Fruit fly (Drosophila melanogaster) whole organism, embryonic: Measurements from ENCODE around the gene slpr.

Source experiments
- CG10267 ChIP-seq: fragments of 200-800 bp; sonication (Bioruptor generic); optimal IDR thresholded peaks from 2 replicates; lab custom pipeline; 2018; ENCODE audit warnings: missing biosample characterization, mild to moderate bottlenecking, missing genetic modification characterization, moderate library complexity
- CG10979 ChIP-seq: fragments of 200-800 bp; sonication (Bioruptor generic); optimal IDR thresholded peaks from 2 replicates; lab custom pipeline; 2018; ENCODE audit warnings: missing biosample characterization, mild to moderate bottlenecking, missing genetic modification characterization, moderate library complexity
- CG11723 ChIP-seq: fragments of 200-800 bp; sonication (Bioruptor generic); optimal IDR thresholded peaks from 2 replicates; lab custom pipeline; 2017; ENCODE audit warnings: missing biosample characterization, mild to moderate bottlenecking, missing genetic modification characterization
- CG1529 ChIP-seq: fragments of 200-800 bp; sonication (Bioruptor generic); optimal IDR thresholded peaks from 3 replicates; lab custom pipeline; 2018; ENCODE audit warnings: missing biosample characterization, missing genetic modification characterization
- CG17361 ChIP-seq: fragments of 200-800 bp; sonication (Bioruptor generic); IDR thresholded peaks from 3 replicates; pipeline ENCODE4 v1.3.6; 2022; ENCODE audit warnings: missing biosample characterization, missing genetic modification characterization
- CG17829 ChIP-seq: fragments of 200-800 bp; optimal IDR thresholded peaks from 2 replicates; lab custom pipeline; 2019; ENCODE audit warnings: missing biosample characterization, mild to moderate bottlenecking, missing genetic modification characterization, moderate library complexity
- CG1792 ChIP-seq: fragments of 200-800 bp; sonication (Bioruptor generic); optimal IDR thresholded peaks from 2 replicates; lab custom pipeline; 2016; ENCODE audit warnings: missing biosample characterization, missing genetic modification characterization
- CG2678 ChIP-seq: fragments of 200-800 bp; sonication (Bioruptor generic); optimal IDR thresholded peaks from 3 replicates; lab custom pipeline; 2019; ENCODE audit warnings: missing biosample characterization, mild to moderate bottlenecking, missing genetic modification characterization, moderate library complexity
- CG30403 ChIP-seq: fragments of 200-800 bp; sonication (Bioruptor generic); optimal IDR thresholded peaks from 3 replicates; lab custom pipeline; 2016; ENCODE audit warnings: missing biosample characterization, missing genetic modification characterization
- CG31365 ChIP-seq: fragments of 200-800 bp; sonication (Bioruptor generic); optimal IDR thresholded peaks from 2 replicates; lab custom pipeline; 2018; ENCODE audit warnings: missing biosample characterization, mild to moderate bottlenecking, missing genetic modification characterization
- CG33557 ChIP-seq: fragments of 200-800 bp; sonication (Bioruptor generic); optimal IDR thresholded peaks from 2 replicates; lab custom pipeline; 2019; ENCODE audit warnings: missing biosample characterization, mild to moderate bottlenecking, missing genetic modification characterization, moderate library complexity
- CG3838 ChIP-seq: fragments of 200-800 bp; sonication (Bioruptor generic); optimal IDR thresholded peaks from 3 replicates; lab custom pipeline; 2016; ENCODE audit warnings: missing biosample characterization, missing genetic modification characterization
- CG4282 ChIP-seq: fragments of 200-800 bp; sonication (Bioruptor generic); optimal IDR thresholded peaks from 2 replicates; lab custom pipeline; 2016; ENCODE audit warnings: missing biosample characterization, missing genetic modification characterization
- CG4707 ChIP-seq: fragments of 200-800 bp; sonication (Bioruptor generic); optimal IDR thresholded peaks from 2 replicates; lab custom pipeline; 2018; ENCODE audit warnings: missing biosample characterization, mild to moderate bottlenecking, missing genetic modification characterization, moderate library complexity
- CG6254 ChIP-seq: fragments of 200-800 bp; sonication (Bioruptor generic); optimal IDR thresholded peaks from 3 replicates; lab custom pipeline; 2017; ENCODE audit warnings: mild to moderate bottlenecking, missing biosample characterization, missing genetic modification reagents, missing genetic modification characterization
- CG7271 ChIP-seq: fragments of 200-800 bp; sonication (Bioruptor generic); optimal IDR thresholded peaks from 2 replicates; lab custom pipeline; 2018; ENCODE audit warnings: missing biosample characterization, mild to moderate bottlenecking, missing genetic modification characterization, moderate library complexity
- CG7556 ChIP-seq: fragments of 200-800 bp; sonication (Bioruptor generic); optimal IDR thresholded peaks from 2 replicates; lab custom pipeline; 2017; ENCODE audit warnings: missing biosample characterization, mild to moderate bottlenecking, missing genetic modification characterization
- CoRest ChIP-seq: fragments of 200-800 bp; sonication (Bioruptor generic); optimal IDR thresholded peaks from 3 replicates; lab custom pipeline; 2018; ENCODE audit warnings: missing biosample characterization, mild to moderate bottlenecking, missing genetic modification characterization, moderate library complexity
- D ChIP-seq, 2 experiments: fragments of 200-800 bp in 1 of 2; fragments of >200 bp in 1 of 2; sonication (Bioruptor generic) in 1 of 2; optimal IDR thresholded peaks; 2 replicates in 1 of 2; 3 replicates in 1 of 2; lab custom pipeline; 2017; ENCODE audit warnings: mild to moderate bottlenecking in 1 of 2, missing biosample characterization in 1 of 2, missing genetic modification characterization in 1 of 2, missing genetic modification reagents in 1 of 2
- D19A ChIP-seq: fragments of 200-800 bp; optimal IDR thresholded peaks from 3 replicates; lab custom pipeline; 2019; ENCODE audit warnings: missing biosample characterization, mild to moderate bottlenecking, missing genetic modification characterization, moderate library complexity
- Dll ChIP-seq: fragments of 200-800 bp; sonication (Bioruptor generic); IDR thresholded peaks from 4 replicates; pipeline ENCODE4 v1.3.6; 2022; ENCODE audit warnings: missing biosample characterization, missing genetic modification characterization; ENCODE audit not compliant: partially characterized antibody
- Fer3 ChIP-seq: fragments of 200-800 bp; sonication (Bioruptor generic); optimal IDR thresholded peaks from 2 replicates; lab custom pipeline; 2018; ENCODE audit warnings: missing biosample characterization, mild to moderate bottlenecking, missing genetic modification characterization, moderate library complexity
- Hey ChIP-seq: fragments of 200-800 bp; sonication (Bioruptor generic); optimal IDR thresholded peaks from 3 replicates; lab custom pipeline; 2018; ENCODE audit warnings: missing biosample characterization, mild to moderate bottlenecking, missing genetic modification characterization
- Ssrp ChIP-seq: fragments of 200-800 bp; sonication (Bioruptor generic); optimal IDR thresholded peaks from 2 replicates; lab custom pipeline; 2018; ENCODE audit warnings: missing biosample characterization, mild to moderate bottlenecking, missing genetic modification characterization, moderate library complexity
- bsh ChIP-seq, 2 experiments: fragments of 200-800 bp; sonication (Bioruptor generic); optimal IDR thresholded peaks; 2 replicates each; lab custom pipeline; 2017 to 2018; ENCODE audit warnings: mild to moderate bottlenecking in 2 of 2, missing biosample characterization in 2 of 2, missing genetic modification characterization in 2 of 2, moderate library complexity in 1 of 2
- chif ChIP-seq, 2 experiments: fragments of 200-800 bp; sonication (Bioruptor generic); optimal IDR thresholded peaks; 3 replicates each; lab custom pipeline; 2016; ENCODE audit warnings: missing biosample characterization in 2 of 2, missing genetic modification characterization in 2 of 2
- crc ChIP-seq: fragments of 200-800 bp; sonication (Bioruptor generic); optimal IDR thresholded peaks from 2 replicates; lab custom pipeline; 2016; ENCODE audit warnings: missing biosample characterization, missing genetic modification characterization
- croc ChIP-seq: fragments of 200-800 bp; sonication (Bioruptor generic); conservative IDR thresholded peaks from 3 replicates; pipeline ENCODE4 v1.3.6; 2022; ENCODE audit warnings: missing biosample characterization, missing genetic modification characterization
- dmrt99B ChIP-seq: fragments of 200-800 bp; sonication (Bioruptor generic); optimal IDR thresholded peaks from 2 replicates; lab custom pipeline; 2018; ENCODE audit warnings: missing biosample characterization, mild to moderate bottlenecking, missing genetic modification characterization, moderate library complexity
- fu2 ChIP-seq: fragments of 200-800 bp; sonication (Bioruptor generic); optimal IDR thresholded peaks from 2 replicates; lab custom pipeline; 2016; ENCODE audit warnings: missing biosample characterization, missing genetic modification characterization
- gcm2 ChIP-seq: fragments of 200-800 bp; sonication (Bioruptor generic); optimal IDR thresholded peaks from 2 replicates; lab custom pipeline; 2016; ENCODE audit warnings: missing biosample characterization, missing genetic modification characterization
- gem ChIP-seq: fragments of 200-800 bp; sonication (Bioruptor generic); optimal IDR thresholded peaks from 2 replicates; lab custom pipeline; 2019; ENCODE audit warnings: missing biosample characterization, mild to moderate bottlenecking, missing genetic modification characterization, moderate library complexity
- h ChIP-seq: fragments of >200 bp; optimal IDR thresholded peaks from 2 replicates; lab custom pipeline; 2017
- hb ChIP-seq: fragments of 200-800 bp; sonication (Bioruptor generic); IDR thresholded peaks from 3 replicates; pipeline ENCODE4 v1.3.6; 2022; ENCODE audit warnings: missing biosample characterization, missing genetic modification characterization; ENCODE audit not compliant: partially characterized antibody
- lbe ChIP-seq: fragments of 200-800 bp; sonication (Bioruptor generic); optimal IDR thresholded peaks from 2 replicates; lab custom pipeline; 2016; ENCODE audit warnings: missing biosample characterization, mild to moderate bottlenecking, missing genetic modification characterization
- lmd ChIP-seq: fragments of 200-800 bp; sonication (Bioruptor generic); IDR thresholded peaks from 2 replicates; pipeline ENCODE4 v1.3.6; 2022; ENCODE audit warnings: missing biosample characterization, missing genetic modification characterization
- mld ChIP-seq: fragments of 200-800 bp; sonication (Bioruptor generic); IDR thresholded peaks from 3 replicates; pipeline ENCODE4 v1.3.6; 2022; ENCODE audit warnings: missing biosample characterization, missing genetic modification characterization; ENCODE audit not compliant: partially characterized antibody
- nau ChIP-seq: fragments of 200-800 bp; sonication (Bioruptor generic); optimal IDR thresholded peaks from 3 replicates; lab custom pipeline; 2017; ENCODE audit warnings: missing biosample characterization, mild to moderate bottlenecking, missing genetic modification characterization, missing genetic modification reagents
- nmo ChIP-seq: fragments of 200-800 bp; sonication (Bioruptor generic); optimal IDR thresholded peaks from 2 replicates; lab custom pipeline; 2018; ENCODE audit warnings: missing biosample characterization, mild to moderate bottlenecking, missing genetic modification characterization, moderate library complexity
- odd ChIP-seq: fragments of 200-800 bp; sonication (Bioruptor generic); optimal IDR thresholded peaks from 2 replicates; lab custom pipeline; 2017; ENCODE audit warnings: missing biosample characterization, mild to moderate bottlenecking, missing genetic modification characterization
- pita ChIP-seq: fragments of 200-800 bp; sonication (Bioruptor generic); optimal IDR thresholded peaks from 2 replicates; lab custom pipeline; 2017; ENCODE audit warnings: missing biosample characterization, mild to moderate bottlenecking, missing genetic modification characterization
- row ChIP-seq: fragments of 200-800 bp; sonication (Bioruptor generic); IDR thresholded peaks from 3 replicates; pipeline ENCODE4 v1.3.6; 2022; ENCODE audit warnings: missing biosample characterization, missing genetic modification characterization
- trem ChIP-seq: fragments of 200-800 bp; optimal IDR thresholded peaks from 3 replicates; lab custom pipeline; 2019; ENCODE audit warnings: missing biosample characterization, mild to moderate bottlenecking, missing genetic modification characterization, moderate library complexity
- usp ChIP-seq: fragments of >200 bp; optimal IDR thresholded peaks from 2 replicates; lab custom pipeline; 2017; ENCODE audit warnings: missing biosample characterization, missing genetic modification characterization
- z ChIP-seq: fragments of 200-800 bp; sonication (Bioruptor generic); IDR thresholded peaks from 3 replicates; pipeline ENCODE4 v1.3.6; 2022; ENCODE audit warnings: missing biosample characterization, missing genetic modification characterization

Gene slpr

dm6 chrX:8122834-8123233, 54.2 kb downstream of the slpr start (continued):
- TF ChIP-seq dmrt99B (tag; lab: Kevin White, UChicago) (peak; percentile 26), fu2 (GFP tag; lab: Kevin White, UChicago) (no peak), bsh (GFP tag; optimal IDR thresholded peaks at IDR 0.05; lab: Kevin White, UChicago) (peak in 1 of 2 experiments; percentile 51), CG33557 (GFP tag; lab: Kevin White, UChicago) (peak; percentile 2), CG31365 (tag; lab: Kevin White, UChicago) (no peak), CG17829 (tag; lab: Kevin White, UChicago) (peak; percentile 34), CG6254 (peak; percentile 22), CG7556 (GFP tag; lab: Kevin White, UChicago) (no peak), CG4707 (GFP tag; lab: Kevin White, UChicago) (no peak), CG11723 (GFP tag; lab: Kevin White, UChicago) (no peak), Fer3 (tag; lab: Kevin White, UChicago) (no peak), lmd (no peak), lbe (GFP tag; lab: Kevin White, UChicago) (no peak), croc (GFP tag; lab: Robert Waterston, UW) (no peak), pita (GFP tag; lab: Kevin White, UChicago) (no peak), CG17361 (GFP tag; lab: Robert Waterston, UW) (0 out of 3 replicates have a peak, but pooled peaks have one; percentile 29), chif (GFP tag; optimal IDR thresholded peaks at IDR 0.05; lab: Kevin White, UChicago) (peak in 1 of 2 experiments; percentile 5), CG30403 (peak; percentile 15), row (GFP tag; lab: Robert Waterston, UW) (peak; percentile 21; the same call in 1 of the 3 replicates), trem (peak; percentile 11), D (optimal IDR thresholded peaks at IDR 0.05; lab: Kevin White, UChicago) (no peak), D (GFP tag; optimal IDR thresholded peaks at IDR 0.05; lab: Kevin White, UChicago) (peak; percentile 28), gem (tag; lab: Kevin White, UChicago) (peak; percentile 35), CG4282 (GFP tag; lab: Kevin White, UChicago) (no peak), h (lab: Kevin White, UChicago) (no peak), hb (GFP tag; lab: Robert Waterston, UW) (no peak), mld (GFP tag; lab: Robert Waterston, UW) (no peak), Hey (no peak), z (no peak), Dll (GFP tag; lab: Robert Waterston, UW) (no peak), CG10267 (tag; lab: Kevin White, UChicago) (peak; percentile 21), gcm2 (GFP tag; lab: Kevin White, UChicago) (no peak), nau (no peak), odd (no peak), crc (GFP tag; lab: Kevin White, UChicago) (no peak), CG10979 (tag; lab: Kevin White, UChicago) (peak; percentile 54), D19A (tag; lab: Kevin White, UChicago) (peak; percentile 21), CG7271 (tag; lab: Kevin White, UChicago) (no peak), CG2678 (tag; lab: Kevin White, UChicago) (peak; percentile 21), CG1792 (GFP tag; lab: Kevin White, UChicago) (no peak), nmo (GFP tag; lab: Kevin White, UChicago) (peak; percentile 60), CG3838 (GFP tag; lab: Kevin White, UChicago) (no peak), CoRest (tag; lab: Kevin White, UChicago) (peak; percentile 6), usp (GFP tag; lab: Kevin White, UChicago) (no peak), CG1529 (GFP tag; lab: Kevin White, UChicago) (peak; percentile 14), Ssrp (tag; lab: Kevin White, UChicago) (peak; percentile 32)
